Worm (Caenorhabditis elegans) whole organism, young adult: Measurements from ENCODE around the gene Y38C1AA.19.

Source experiments
- dpff-1 ChIP-seq: sonication (generic microtip); optimal IDR thresholded peaks from 2 replicates; lab custom pipeline; 2017; ENCODE audit warnings: mild to moderate bottlenecking, missing genetic modification characterization, missing compliant biosample characterization
- egl-18 ChIP-seq: fragments of 200-800 bp; sonication (Bioruptor generic); IDR thresholded peaks from 2 replicates; pipeline ENCODE4 v1.3.6; 2022; ENCODE audit warnings: missing genetic modification reagents, missing genetic modification characterization, missing compliant biosample characterization
- lin-35 ChIP-seq, 3 experiments: fragments of 150-350 bp in 2 of 3; sonication (generic microtip) in 1 of 3; optimal IDR thresholded peaks; 2 replicates each; lab custom pipeline; 2014 to 2018; ENCODE audit warnings: missing biosample characterization in 3 of 3, missing genetic modification characterization in 3 of 3, missing genetic modification reagents in 3 of 3
- pha-4 ChIP-seq: fragments of 150-350 bp; sonication (generic microtip); optimal IDR thresholded peaks from 2 replicates; lab custom pipeline; 2014; ENCODE audit warnings: missing biosample characterization, missing genetic modification reagents, missing genetic modification characterization
- unc-130 ChIP-seq: sonication (generic microtip); optimal IDR thresholded peaks from 2 replicates; lab custom pipeline; 2016; ENCODE audit warnings: missing genetic modification reagents, missing genetic modification characterization, missing compliant biosample characterization

DNA sequence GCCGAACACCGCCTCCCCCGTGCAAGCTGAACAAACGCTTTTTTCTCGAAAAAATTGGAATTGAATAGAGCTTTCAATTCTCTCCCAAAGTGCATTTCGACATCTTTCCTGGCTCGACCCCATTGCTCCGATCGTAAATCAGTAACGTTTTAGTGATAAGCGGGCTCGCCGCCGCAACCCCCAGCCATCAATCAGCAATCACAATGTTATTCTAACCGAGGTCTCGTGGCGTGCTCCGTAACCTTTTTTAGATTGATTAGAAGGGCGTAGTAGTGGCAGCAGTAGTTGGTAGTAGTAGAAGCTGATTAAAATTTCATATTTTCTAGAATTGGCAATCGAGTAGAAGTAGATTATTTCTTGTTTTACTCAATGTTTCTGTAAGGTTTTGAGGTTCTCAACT lies 27.4 kb downstream of the Y38C1AA.19 start:
- TF ChIP-seq dpff-1 (tag; lab: Kevin White, UChicago) (no peak), pha-4 (tag; lab: Kevin White, UChicago) (no peak), egl-18 (no peak), unc-130 (GFP tag; lab: Kevin White, UChicago) (no peak), lin-35 (GFP tag; optimal IDR thresholded peaks at IDR 0.05; lab: Kevin White, UChicago) (no peak)
